Worm (Caenorhabditis elegans) whole organism, L4 larva: ENCODE results near the gene mek-1.

Experiments
- ceh-28 ChIP-seq: fragments of 150-350 bp; optimal IDR thresholded peaks from 2 replicates; lab custom pipeline; 2014; ENCODE audit warnings: missing biosample characterization, missing genetic modification reagents, missing genetic modification characterization
- ceh-44 ChIP-seq: fragments of 200-800 bp; sonication (Bioruptor generic); IDR thresholded peaks from 2 replicates; pipeline ENCODE4 v1.3.6; 2022; ENCODE audit warnings: missing genetic modification reagents, missing genetic modification characterization, missing compliant biosample characterization
- fkh-10 ChIP-seq: fragments of 150-350 bp; optimal IDR thresholded peaks from 2 replicates; lab custom pipeline; 2014; ENCODE audit warnings: missing biosample characterization, missing genetic modification reagents, missing genetic modification characterization
- hlh-30 ChIP-seq: sonication (generic microtip); optimal IDR thresholded peaks from 2 replicates; lab custom pipeline; 2017; ENCODE audit warnings: antibody characterized with exemption, mild to moderate bottlenecking, missing genetic modification characterization, missing compliant biosample characterization; ENCODE audit not compliant: insufficient read depth
- madf-9 ChIP-seq: fragments of 200-800 bp; sonication (Bioruptor generic); conservative IDR thresholded peaks from 2 replicates; pipeline ENCODE4 v1.3.6; 2022; ENCODE audit warnings: missing genetic modification reagents, missing genetic modification characterization, missing compliant biosample characterization
- php-3 ChIP-seq: fragments of 200-800 bp; sonication (Bioruptor generic); IDR thresholded peaks from 2 replicates; pipeline ENCODE4 v1.3.6; 2022; ENCODE audit warnings: missing genetic modification reagents, missing genetic modification characterization, missing compliant biosample characterization
- snpc-4 ChIP-seq: fragments of 150-350 bp; optimal IDR thresholded peaks from 2 replicates; lab custom pipeline; 2014; ENCODE audit warnings: missing biosample characterization, missing genetic modification characterization

ce11 chrX:7460516-7460915, 18.5 kb upstream of the mek-1 start:
- TF ChIP-seq fkh-10 (no peak), php-3 (GFP tag; lab: Robert Waterston, UW) (no peak), ceh-44 (no peak), hlh-30 (tag; lab: Kevin White, UChicago) (no peak), ceh-28 (no peak), snpc-4 (tag; lab: Kevin White, UChicago) (no peak), madf-9 (GFP tag; lab: Robert Waterston, UW) (no peak)
